Worm (Caenorhabditis elegans) whole organism, midembryonic: ENCODE data around the gene gcy-7.

Source experiments
- T22C8.4 ChIP-seq: fragments of 200-800 bp; sonication (Bioruptor generic); IDR thresholded peaks from 2 replicates; pipeline ENCODE4 v1.3.6; 2022; ENCODE audit warnings: missing genetic modification characterization, missing compliant biosample characterization
- cog-1 ChIP-seq: sonication (generic microtip); optimal IDR thresholded peaks from 2 replicates; lab custom pipeline; 2016; ENCODE audit warnings: missing genetic modification characterization, missing compliant biosample characterization
- flt-1 ChIP-seq: fragments of 200-800 bp; sonication (Bioruptor generic); IDR thresholded peaks from 2 replicates; pipeline ENCODE4 v1.3.6; 2022; ENCODE audit warnings: missing genetic modification characterization, missing compliant biosample characterization
- klf-2 ChIP-seq: fragments of 200-800 bp; sonication (Bioruptor generic); conservative IDR thresholded peaks from 2 replicates; pipeline ENCODE4 v1.3.6; 2022; ENCODE audit warnings: missing genetic modification reagents, missing genetic modification characterization, missing compliant biosample characterization
- ref-1 ChIP-seq: fragments of 200-800 bp; sonication (Bioruptor generic); conservative IDR thresholded peaks from 2 replicates; pipeline ENCODE4 v1.3.6; 2022; ENCODE audit warnings: missing genetic modification reagents, missing genetic modification characterization, missing compliant biosample characterization
- ztf-29 ChIP-seq: fragments of 200-800 bp; sonication (Bioruptor generic); IDR thresholded peaks from 2 replicates; pipeline ENCODE4 v1.3.6; 2022; ENCODE audit warnings: missing genetic modification reagents, missing genetic modification characterization, missing compliant biosample characterization

- no peak for TF ChIP-seq ztf-29 (GFP tag; lab: Robert Waterston, UW)
- TF ChIP-seq flt-1 (GFP tag; lab: Robert Waterston, UW): no peak
- no peak for TF ChIP-seq ref-1
- TF ChIP-seq klf-2 (GFP tag; lab: Robert Waterston, UW): no peak
- TF ChIP-seq cog-1: no peak
- no peak for TF ChIP-seq T22C8.4 (GFP tag; lab: Robert Waterston, UW)
Observed at ce11 chrV:8403916-8404315, 16.8 kb downstream of the gcy-7 start.
